Worm (Caenorhabditis elegans): ENCODE results near the gene srd-55.
A peak's percentile ranks its signal among the peaks of the same experiment; 100 is the strongest.

srd-55 gene

DNA sequence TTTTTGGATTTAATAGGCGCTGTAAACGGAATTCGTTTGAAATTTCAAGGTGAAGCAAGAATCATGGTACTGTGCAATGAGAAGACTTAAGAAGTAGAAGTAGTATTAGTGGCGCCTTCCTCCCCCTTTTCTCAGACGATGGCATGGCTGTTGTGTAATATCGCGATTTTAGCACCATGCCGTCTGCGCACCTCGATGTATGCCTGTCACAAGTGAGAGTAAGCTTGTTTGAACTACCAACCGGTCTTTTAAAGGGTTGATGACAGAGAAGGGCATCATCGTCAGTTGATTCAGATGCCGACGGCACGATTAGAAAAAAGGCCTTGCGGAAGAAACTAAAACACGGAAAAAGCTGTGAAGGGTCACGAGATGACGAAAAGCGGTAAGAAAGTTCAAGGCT is 4.3 kb upstream of the srd-55 start:
- TF ChIP-seq hlh-15 (tag; optimal IDR thresholded peaks at IDR 0.05) (no peak), hlh-30 (tag; optimal IDR thresholded peaks at IDR 0.05; ENCODE audit: insufficient read depth) (peak; percentile 36)

ce11 chrII:7405262-7405661 is 3.0 kb upstream of the srd-55 start:
- no peak for TF ChIP-seq ceh-6 (GFP tag; optimal IDR thresholded peaks at IDR 0.05)
- no peak for TF ChIP-seq K09A11.1 (tag; optimal IDR thresholded peaks at IDR 0.05; ENCODE audit: insufficient read depth)
- no peak for TF ChIP-seq nhr-11 (tag; optimal IDR thresholded peaks at IDR 0.05)
- TF ChIP-seq fkh-10 (GFP tag; optimal IDR thresholded peaks at IDR 0.05): no peak

DNA sequence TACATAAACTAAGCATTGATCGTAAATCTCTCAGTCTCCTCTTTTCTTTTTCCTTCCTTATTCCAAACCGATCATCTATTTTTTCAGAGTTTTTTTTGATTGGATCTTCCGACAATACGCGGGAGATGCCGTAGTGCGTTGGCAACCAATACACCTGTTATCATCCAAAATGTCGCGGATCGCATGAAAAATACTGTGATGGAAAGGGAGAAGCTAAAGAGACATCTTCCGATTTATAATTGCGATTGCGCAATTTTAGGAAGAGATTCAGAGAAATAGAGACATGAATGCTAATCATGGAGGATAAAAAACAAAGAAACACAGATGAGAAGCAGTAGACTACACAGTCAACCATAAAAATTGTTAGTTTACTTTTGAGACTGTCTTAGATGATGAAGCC is 1.9 kb upstream of the srd-55 start:
- TF ChIP-seq hlh-6 (tag; optimal IDR thresholded peaks at IDR 0.05) (no peak), pat-9 (tag; optimal IDR thresholded peaks at IDR 0.05) (no peak), ceh-48 (tag; optimal IDR thresholded peaks at IDR 0.05) (no peak), elt-2 (tag; optimal IDR thresholded peaks at IDR 0.05) (no peak), sox-4 (tag; optimal IDR thresholded peaks at IDR 0.05) (no peak), T23F11.4 (GFP tag; optimal IDR thresholded peaks at IDR 0.05) (no peak), ceh-18 (tag; optimal IDR thresholded peaks at IDR 0.05) (no peak), ceh-31 (tag; optimal IDR thresholded peaks at IDR 0.05) (no peak), nhr-232 (tag; optimal IDR thresholded peaks at IDR 0.05) (no peak), fkh-10 (GFP tag; optimal IDR thresholded peaks at IDR 0.05) (no peak)

ce11 chrII:7411930-7412329 is 3.6 kb downstream of the srd-55 start, which contains the start of gene K02A2.5:
Gene K02A2.5, minus strand, starts transcription at chrII:7412030.
- TF ChIP-seq pax-1 (tag; optimal IDR thresholded peaks at IDR 0.05) (no peak), ztf-16 (tag; optimal IDR thresholded peaks at IDR 0.05) (no peak), T23F11.4 (GFP tag; optimal IDR thresholded peaks at IDR 0.05) (no peak), npax-4 (tag; optimal IDR thresholded peaks at IDR 0.05) (no peak), ceh-6 (GFP tag; optimal IDR thresholded peaks at IDR 0.05) (no peak), ceh-30 (tag; optimal IDR thresholded peaks at IDR 0.05) (no peak), unc-55 (GFP tag; optimal IDR thresholded peaks at IDR 0.05) (no peak), ceh-31 (tag; optimal IDR thresholded peaks at IDR 0.05) (no peak), nhr-232 (tag; optimal IDR thresholded peaks at IDR 0.05) (no peak), dve-1 (tag; optimal IDR thresholded peaks at IDR 0.05) (no peak), pha-4 (tag; optimal IDR thresholded peaks at IDR 0.05) (no peak), ceh-24 (tag; optimal IDR thresholded peaks at IDR 0.05) (no peak)

DNA sequence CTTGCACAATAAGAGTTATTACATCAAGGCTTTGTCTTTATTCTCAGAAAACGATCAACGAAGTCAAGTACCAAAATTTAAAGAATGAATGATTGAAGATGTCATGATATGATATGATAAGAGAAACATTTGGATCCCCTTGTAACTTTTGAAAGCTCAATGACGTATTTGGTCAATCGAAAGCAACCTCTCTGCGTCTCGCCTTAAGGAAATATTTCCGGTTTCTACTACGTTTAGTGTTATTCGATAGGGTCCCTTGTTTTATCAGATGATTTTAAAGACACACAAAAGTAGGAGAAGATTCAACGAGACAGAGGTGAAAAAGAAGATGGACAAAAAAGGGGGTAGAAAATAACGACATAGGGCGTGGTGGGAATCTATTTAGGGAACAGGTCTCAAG is 5.0 kb downstream of the srd-55 start:
- TF ChIP-seq ceh-19 (GFP tag; optimal IDR thresholded peaks at IDR 0.05): no peak
- TF ChIP-seq K09A11.1 (tag; optimal IDR thresholded peaks at IDR 0.05; ENCODE audit: insufficient read depth): no peak
- no peak for TF ChIP-seq pros-1 (tag; optimal IDR thresholded peaks at IDR 0.05)
- TF ChIP-seq tbx-7 (tag; optimal IDR thresholded peaks at IDR 0.05): no peak
- no peak for TF ChIP-seq F13H6.1 (tag; optimal IDR thresholded peaks at IDR 0.05)
- no peak for TF ChIP-seq sox-2 (GFP tag; IDR thresholded peaks at IDR 0.05)
- no peak for TF ChIP-seq ceh-48 (tag; optimal IDR thresholded peaks at IDR 0.05)
- no peak for TF ChIP-seq ceh-18 (tag; optimal IDR thresholded peaks at IDR 0.05)
- TF ChIP-seq Y22D7AL.16 (tag; optimal IDR thresholded peaks at IDR 0.05): no peak
- TF ChIP-seq ceh-24 (tag; optimal IDR thresholded peaks at IDR 0.05): no peak
- no peak for TF ChIP-seq ama-1 (optimal IDR thresholded peaks at IDR 0.05)
- TF ChIP-seq nfya-1 (tag; optimal IDR thresholded peaks at IDR 0.05): no peak

ce11 chrII:7413764-7414163 is 5.5 kb downstream of the srd-55 start:
- no peak for TF ChIP-seq hlh-8 (tag; optimal IDR thresholded peaks at IDR 0.05)
- no peak for TF ChIP-seq ceh-31 (tag; optimal IDR thresholded peaks at IDR 0.05)
- no peak for TF ChIP-seq F13H6.1 (tag; optimal IDR thresholded peaks at IDR 0.05)
- no peak for TF ChIP-seq ceh-18 (tag; optimal IDR thresholded peaks at IDR 0.05)
- no peak for TF ChIP-seq hlh-15 (tag; optimal IDR thresholded peaks at IDR 0.05)
- TF ChIP-seq ceh-48 (tag; optimal IDR thresholded peaks at IDR 0.05): no peak
- no peak for TF ChIP-seq fax-1 (tag; optimal IDR thresholded peaks at IDR 0.05)
- TF ChIP-seq eyg-1 (tag; optimal IDR thresholded peaks at IDR 0.05): no peak
- no peak for TF ChIP-seq K02D7.2 (tag; optimal IDR thresholded peaks at IDR 0.05)
- no peak for TF ChIP-seq madf-2 (tag; optimal IDR thresholded peaks at IDR 0.05)
- TF ChIP-seq unc-42 (tag; optimal IDR thresholded peaks at IDR 0.05): no peak
- no peak for TF ChIP-seq lim-6 (tag; optimal IDR thresholded peaks at IDR 0.05)
- no peak for TF ChIP-seq nhr-232 (tag; optimal IDR thresholded peaks at IDR 0.05)
